Worm (Caenorhabditis elegans): ENCODE data around the gene F39H12.3.

Gene F39H12.3

ce11 chrX:812264-812663, 29.0 kb downstream of the F39H12.3 start (continued):
- TF ChIP-seq hlh-30 (tag; optimal IDR thresholded peaks at IDR 0.05; ENCODE audit: insufficient read depth) (peak; percentile 10), ctbp-1 (GFP tag; IDR thresholded peaks at IDR 0.05) (no peak), mxl-3 (GFP tag; optimal IDR thresholded peaks at IDR 0.05) (no peak), pha-4 (GFP tag; IDR thresholded peaks at IDR 0.05) (no peak), pha-4 (tag; optimal IDR thresholded peaks at IDR 0.05) (no peak), daf-16 (GFP tag; optimal IDR thresholded peaks at IDR 0.05) (peak in 1 of 2 experiments; percentile 38), daf-16 (tag; optimal IDR thresholded peaks at IDR 0.05) (peak; percentile 30), lin-29 (GFP tag; IDR thresholded peaks at IDR 0.05) (no peak), nhr-28 (tag; optimal IDR thresholded peaks at IDR 0.05) (peak; percentile 3), tra-1 (GFP tag; IDR thresholded peaks at IDR 0.05) (no peak), mdt-29 (GFP tag; IDR thresholded peaks at IDR 0.05) (no peak), D1046.2 (GFP tag; IDR thresholded peaks at IDR 0.05) (no peak), fkh-10 (GFP tag; optimal IDR thresholded peaks at IDR 0.05) (no peak), mep-1 (tag; optimal IDR thresholded peaks at IDR 0.05) (no peak), ztf-11 (tag; optimal IDR thresholded peaks at IDR 0.05) (no peak), hlh-11 (tag; optimal IDR thresholded peaks at IDR 0.05) (peak; percentile 2), dmd-6 (GFP tag; IDR thresholded peaks at IDR 0.05) (peak; percentile 21; the same call in 1 of the 2 replicates), nhr-76 (tag; optimal IDR thresholded peaks at IDR 0.05) (no peak), ceh-32 (tag; optimal IDR thresholded peaks at IDR 0.05; ENCODE audit: poor library complexity) (no peak), lin-1 (GFP tag; IDR thresholded peaks at IDR 0.05) (no peak), php-3 (GFP tag; IDR thresholded peaks at IDR 0.05) (no peak), saeg-2 (GFP tag; IDR thresholded peaks at IDR 0.05) (no peak), lin-39 (tag; optimal IDR thresholded peaks at IDR 0.05) (no peak), vab-7 (GFP tag; IDR thresholded peaks at IDR 0.05) (no peak), ceh-20 (GFP tag; IDR thresholded peaks at IDR 0.05) (no peak)

DNA sequence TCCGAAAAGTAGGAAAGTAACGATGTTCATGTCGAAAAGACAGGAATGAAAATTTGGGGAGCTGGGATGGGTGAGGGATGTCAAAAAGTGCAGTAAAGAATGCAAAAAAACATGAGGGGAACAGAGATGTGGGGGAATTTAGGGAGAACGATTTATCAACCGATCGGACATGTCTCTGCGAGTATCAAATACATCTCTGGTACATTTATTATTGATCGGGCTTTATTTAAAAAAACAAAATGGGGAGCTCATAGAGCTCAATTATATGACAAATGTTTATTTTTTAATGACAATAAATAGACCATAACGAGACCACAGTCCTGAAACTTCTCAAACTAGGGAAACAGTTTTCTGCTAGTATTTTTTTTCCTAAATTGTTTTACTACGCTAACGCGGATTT, 30.6 kb downstream of the F39H12.3 start, which contains the start of gene F25E2.2:
Gene F25E2.2 (minus strand): TSS at position 101 of the 400 bp plus-strand sequence.
- TF ChIP-seq dve-1 (tag; optimal IDR thresholded peaks at IDR 0.05; ENCODE audit: insufficient read depth) (no peak), daf-12 (tag; optimal IDR thresholded peaks at IDR 0.05) (no peak), ctbp-1 (GFP tag; IDR thresholded peaks at IDR 0.05) (no peak), spr-3 (GFP tag; optimal IDR thresholded peaks at IDR 0.05) (no peak), hmg-1.1 (GFP tag; IDR thresholded peaks at IDR 0.05) (no peak), snpc-1.2 (GFP tag; IDR thresholded peaks at IDR 0.05) (no peak), ceh-82 (tag; optimal IDR thresholded peaks at IDR 0.05) (no peak), daf-19 (GFP tag; conservative IDR thresholded peaks at IDR 0.05) (no peak), set-16 (GFP tag; IDR thresholded peaks at IDR 0.05) (no peak), zip-11 (GFP tag; IDR thresholded peaks at IDR 0.05) (no peak), gei-8 (GFP tag; optimal IDR thresholded peaks at IDR 0.05) (no peak)

DNA sequence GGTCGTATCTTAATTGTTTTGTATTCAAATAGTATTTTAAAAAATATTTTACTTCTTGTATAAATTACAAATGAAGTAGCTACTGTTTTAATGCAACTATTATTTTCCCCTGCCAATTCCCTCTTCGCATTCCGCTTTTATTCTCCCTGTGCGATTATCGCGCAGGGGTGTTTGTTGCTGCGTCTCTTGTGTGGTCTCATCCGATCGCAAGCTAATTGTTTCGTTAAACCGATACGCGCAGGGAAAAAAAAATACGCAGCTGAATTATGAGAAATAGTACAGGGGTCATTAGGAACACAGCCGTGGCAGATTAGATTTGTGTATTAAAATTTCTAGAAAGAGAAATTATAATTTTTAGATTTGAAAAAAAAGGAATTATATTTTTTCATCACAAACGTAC, 34.8 kb downstream of the F39H12.3 start:
- TF ChIP-seq cey-2 (tag; optimal IDR thresholded peaks at IDR 0.05; ENCODE audit: borderline replicate concordance, insufficient read depth) (peak; percentile 72), ceh-62 (tag; optimal IDR thresholded peaks at IDR 0.05) (no peak), pqm-1 (tag; optimal IDR thresholded peaks at IDR 0.05) (peak; percentile 69), T20F7.1 (GFP tag; optimal IDR thresholded peaks at IDR 0.05) (peak; percentile 93), dmd-9 (GFP tag; IDR thresholded peaks at IDR 0.05) (peak; percentile 88), egl-27 (tag; optimal IDR thresholded peaks at IDR 0.05) (peak; percentile 98), ceh-32 (tag; optimal IDR thresholded peaks at IDR 0.05; ENCODE audit: poor library complexity) (peak; percentile 88), sdz-12 (GFP tag; optimal IDR thresholded peaks at IDR 0.05) (peak; percentile 48), aly-2 (tag; optimal IDR thresholded peaks at IDR 0.05) (no peak), nhr-41 (GFP tag; IDR thresholded peaks at IDR 0.05) (peak; percentile 70), nhr-237 (tag; optimal IDR thresholded peaks at IDR 0.05) (peak; percentile 87), zfp-3 (GFP tag; conservative IDR thresholded peaks at IDR 0.05) (peak; percentile 94), rbr-2 (tag; optimal IDR thresholded peaks at IDR 0.05) (peak; percentile 99), fkh-10 (GFP tag; optimal IDR thresholded peaks at IDR 0.05) (peak; percentile 99), nhr-111 (GFP tag; optimal IDR thresholded peaks at IDR 0.05) (peak; percentile 72), F10B5.3 (tag; optimal IDR thresholded peaks at IDR 0.05) (peak; percentile 97), snpc-1.2 (GFP tag; IDR thresholded peaks at IDR 0.05) (peak; percentile 60; the same call in 1 of the 2 replicates), dmd-8 (GFP tag; IDR thresholded peaks at IDR 0.05) (0 out of 2 replicates have a peak, but pooled peaks have one; percentile 29)

Measured in whole organism, L4 larva.